Worm (Caenorhabditis elegans) whole organism, L1 larva: ENCODE results near the gene ttr-29.

Source experiments
- Y116A8C.19 ChIP-seq: sonication (generic microtip); optimal IDR thresholded peaks from 2 replicates; lab custom pipeline; 2016; ENCODE audit warnings: missing compliant biosample characterization, missing genetic modification characterization, borderline replicate concordance
- aha-1 ChIP-seq: fragments of 150-350 bp; optimal IDR thresholded peaks from 2 replicates; lab custom pipeline; 2014; ENCODE audit warnings: missing biosample characterization, missing genetic modification characterization
- alr-1 ChIP-seq: fragments of 200-800 bp; sonication (Bioruptor generic); optimal IDR thresholded peaks from 2 replicates; lab custom pipeline; 2018; ENCODE audit warnings: borderline replicate concordance, mild to moderate bottlenecking, missing genetic modification characterization, missing compliant biosample characterization
- aly-2 ChIP-seq: fragments of 150-350 bp; optimal IDR thresholded peaks from 2 replicates; lab custom pipeline; 2014; ENCODE audit warnings: missing biosample characterization, missing genetic modification characterization
- ceh-8 ChIP-seq: fragments of 200-800 bp; sonication (Bioruptor generic); optimal IDR thresholded peaks from 2 replicates; lab custom pipeline; 2018; ENCODE audit warnings: mild to moderate bottlenecking, missing genetic modification characterization, moderate library complexity, missing compliant biosample characterization
- ceh-82 ChIP-seq, 3 experiments: fragments of 150-350 bp in 1 of 3; sonication (generic microtip) in 2 of 3; optimal IDR thresholded peaks; 2 replicates each; lab custom pipeline; 2014 to 2017; ENCODE audit warnings: missing biosample characterization in 3 of 3, missing genetic modification characterization in 3 of 3
- ces-1 ChIP-seq: fragments of 150-350 bp; optimal IDR thresholded peaks from 2 replicates; lab custom pipeline; 2014; ENCODE audit warnings: missing biosample characterization, missing genetic modification reagents, missing genetic modification characterization
- dsc-1 ChIP-seq: sonication (generic microtip); optimal IDR thresholded peaks from 2 replicates; lab custom pipeline; 2016; ENCODE audit warnings: mild to moderate bottlenecking, missing genetic modification characterization, missing compliant biosample characterization
- efl-1 ChIP-seq, 4 experiments: fragments of 150-350 bp; optimal IDR thresholded peaks in 3 of 4; peaks in 1 of 4; 1 replicate in 1 of 4; 2 replicates in 3 of 4; lab custom pipeline; 2014; ENCODE audit warnings: missing biosample characterization in 2 of 4, missing genetic modification characterization in 2 of 4, missing genetic modification reagents in 2 of 4
- egl-27 ChIP-seq, 2 experiments: fragments of 150-350 bp in 1 of 2; sonication (generic microtip); optimal IDR thresholded peaks; 3 replicates each; lab custom pipeline; 2017 to 2018; ENCODE audit warnings: missing biosample characterization in 2 of 2, missing genetic modification characterization in 2 of 2, missing genetic modification reagents in 2 of 2
- elt-2 ChIP-seq: sonication (generic microtip); optimal IDR thresholded peaks from 2 replicates; lab custom pipeline; 2016; ENCODE audit warnings: missing genetic modification characterization, mild to moderate bottlenecking, inconsistent platforms, missing compliant biosample characterization, missing genetic modification reagents
- elt-3 ChIP-seq, 6 experiments: fragments of 150-350 bp in 1 of 6; sonication (generic microtip); optimal IDR thresholded peaks; 2 replicates each; lab custom pipeline; 2017 to 2018; ENCODE audit warnings: missing biosample characterization in 6 of 6, missing genetic modification characterization in 6 of 6, inconsistent platforms in 1 of 6
- fkh-10 ChIP-seq: sonication (generic microtip); optimal IDR thresholded peaks from 2 replicates; lab custom pipeline; 2017; ENCODE audit warnings: missing biosample characterization, missing genetic modification reagents, missing genetic modification characterization
- irx-1 ChIP-seq: sonication (generic microtip); optimal IDR thresholded peaks from 2 replicates; lab custom pipeline; 2016; ENCODE audit warnings: missing genetic modification characterization, missing compliant biosample characterization
- lin-13 ChIP-seq: fragments of 150-350 bp; optimal IDR thresholded peaks from 2 replicates; lab custom pipeline; 2014; ENCODE audit warnings: missing biosample characterization, missing genetic modification reagents, missing genetic modification characterization
- lin-35 ChIP-seq, 2 experiments: fragments of 150-350 bp; optimal IDR thresholded peaks; 2 replicates each; lab custom pipeline; 2014; ENCODE audit warnings: missing biosample characterization in 2 of 2, missing genetic modification characterization in 2 of 2, missing genetic modification reagents in 2 of 2
- lin-39 ChIP-seq: fragments of 150-350 bp; optimal IDR thresholded peaks from 2 replicates; lab custom pipeline; 2014; ENCODE audit warnings: missing biosample characterization, missing genetic modification reagents, missing genetic modification characterization
- lir-3 ChIP-seq: sonication (generic microtip); optimal IDR thresholded peaks from 2 replicates; lab custom pipeline; 2016; ENCODE audit warnings: mild to moderate bottlenecking, missing genetic modification characterization, moderate library complexity, missing compliant biosample characterization; ENCODE audit not compliant: poor library complexity
- mab-9 ChIP-seq: fragments of 200-800 bp; sonication (Bioruptor generic); IDR thresholded peaks from 2 replicates; pipeline ENCODE4 v1.3.6; 2022; ENCODE audit warnings: missing genetic modification reagents, missing genetic modification characterization, missing compliant biosample characterization
- mef-2 ChIP-seq: fragments of 150-350 bp; optimal IDR thresholded peaks from 2 replicates; lab custom pipeline; 2014; ENCODE audit warnings: missing biosample characterization, missing genetic modification characterization
- nhr-20 ChIP-seq: sonication (generic microtip); optimal IDR thresholded peaks from 2 replicates; lab custom pipeline; 2016; ENCODE audit warnings: mild to moderate bottlenecking, missing genetic modification characterization, missing compliant biosample characterization
- nhr-47 ChIP-seq: sonication (generic microtip); optimal IDR thresholded peaks from 2 replicates; lab custom pipeline; 2016; ENCODE audit warnings: mild to moderate bottlenecking, missing genetic modification characterization, moderate library complexity, missing compliant biosample characterization
- nhr-71 ChIP-seq: sonication (generic microtip); optimal IDR thresholded peaks from 2 replicates; lab custom pipeline; 2016; ENCODE audit warnings: mild to moderate bottlenecking, missing genetic modification characterization, moderate library complexity, missing compliant biosample characterization
- nhr-77 ChIP-seq: fragments of 150-350 bp; optimal IDR thresholded peaks from 2 replicates; lab custom pipeline; 2014; ENCODE audit warnings: missing biosample characterization, missing genetic modification characterization
- nhr-85 ChIP-seq: sonication (generic microtip); peaks from one replicate; lab custom pipeline; 2016; ENCODE audit warnings: missing genetic modification characterization, inconsistent platforms, missing compliant biosample characterization
- nhr-90 ChIP-seq: sonication (generic microtip); optimal IDR thresholded peaks from 2 replicates; lab custom pipeline; 2016; ENCODE audit warnings: mild to moderate bottlenecking, missing genetic modification characterization, missing compliant biosample characterization; ENCODE audit not compliant: poor library complexity
- pag-3 ChIP-seq: sonication (generic microtip); optimal IDR thresholded peaks from 2 replicates; lab custom pipeline; 2017; ENCODE audit warnings: missing genetic modification characterization, mild to moderate bottlenecking, missing compliant biosample characterization, antibody characterized with exemption, borderline replicate concordance; ENCODE audit not compliant: insufficient read depth
- rnt-1 ChIP-seq: sonication (generic microtip); optimal IDR thresholded peaks from 2 replicates; lab custom pipeline; 2016; ENCODE audit warnings: mild to moderate bottlenecking, missing genetic modification characterization, moderate library complexity, missing compliant biosample characterization
- snpc-4 ChIP-seq: fragments of 150-350 bp; optimal IDR thresholded peaks from 2 replicates; lab custom pipeline; 2014; ENCODE audit warnings: missing biosample characterization, missing genetic modification characterization
- sup-37 ChIP-seq: fragments of 200-800 bp; sonication (Bioruptor generic); optimal IDR thresholded peaks from 2 replicates; lab custom pipeline; 2018; ENCODE audit warnings: mild to moderate bottlenecking, missing genetic modification characterization, missing compliant biosample characterization
- tbx-2 ChIP-seq: sonication (generic microtip); optimal IDR thresholded peaks from 2 replicates; lab custom pipeline; 2016; ENCODE audit warnings: missing genetic modification characterization, missing compliant biosample characterization
- unc-30 ChIP-seq: sonication (generic microtip); optimal IDR thresholded peaks from 2 replicates; lab custom pipeline; 2017; ENCODE audit warnings: missing biosample characterization, missing genetic modification characterization
- unc-86 ChIP-seq: sonication (generic microtip); optimal IDR thresholded peaks from 2 replicates; lab custom pipeline; 2016; ENCODE audit warnings: missing genetic modification characterization, missing compliant biosample characterization
- zip-4 ChIP-seq: fragments of 200-800 bp; sonication (Bioruptor generic); optimal IDR thresholded peaks from 2 replicates; lab custom pipeline; 2018; ENCODE audit warnings: mild to moderate bottlenecking, missing genetic modification characterization, moderate library complexity, missing compliant biosample characterization
- ztf-4 ChIP-seq: fragments of 150-350 bp; optimal IDR thresholded peaks from 2 replicates; lab custom pipeline; 2014; ENCODE audit warnings: missing biosample characterization, missing genetic modification characterization

The ttr-29 gene

ce11 chrV:12943399-12943798 lies 36.8 kb upstream of the ttr-29 start:
- TF ChIP-seq pag-3 (tag; lab: Kevin White, UChicago), result no peak
- no peak for TF ChIP-seq egl-27 (tag; optimal IDR thresholded peaks at IDR 0.05; lab: Kevin White, UChicago)
- no peak for TF ChIP-seq elt-3 (tag; optimal IDR thresholded peaks at IDR 0.05; lab: Kevin White, UChicago)
- no peak for TF ChIP-seq lir-3 (tag; lab: Kevin White, UChicago)
- no peak for TF ChIP-seq ces-1 (GFP tag; lab: Kevin White, UChicago)
- TF ChIP-seq lin-39 (tag; lab: Kevin White, UChicago), result no peak
- TF ChIP-seq mef-2 (tag; lab: Kevin White, UChicago), result no peak
- no peak for TF ChIP-seq fkh-10
- TF ChIP-seq Y116A8C.19 (tag; lab: Kevin White, UChicago), result no peak
- TF ChIP-seq ztf-4, result no peak
- TF ChIP-seq snpc-4 (tag; lab: Kevin White, UChicago), result no peak
- no peak for TF ChIP-seq rnt-1
- no peak for TF ChIP-seq nhr-90 (tag; lab: Kevin White, UChicago)
- no peak for TF ChIP-seq unc-86
- no peak for TF ChIP-seq irx-1
- no peak for TF ChIP-seq nhr-77

- TF ChIP-seq aha-1 (tag; lab: Kevin White, UChicago), result no peak
- no peak for TF ChIP-seq irx-1
- TF ChIP-seq elt-2 (tag; lab: Kevin White, UChicago), result peak; percentile 88
- TF ChIP-seq efl-1 (optimal IDR thresholded peaks at IDR 0.05; lab: Kevin White, UChicago), result no peak
- peak in 1 of 2 experiments; percentile 46 for TF ChIP-seq efl-1 (GFP tag; optimal IDR thresholded peaks at IDR 0.05 in 1 of 2; lab: Kevin White, UChicago)
- no peak for TF ChIP-seq sup-37 (GFP tag; lab: Kevin White, UChicago)
- TF ChIP-seq nhr-20 (tag; lab: Kevin White, UChicago), result peak; percentile 8
- TF ChIP-seq aly-2 (tag; lab: Kevin White, UChicago), result no peak
- no peak for TF ChIP-seq nhr-85
- TF ChIP-seq tbx-2 (tag; lab: Kevin White, UChicago), result no peak
- TF ChIP-seq alr-1 (tag; lab: Kevin White, UChicago), result no peak
- peak in 1 of 2 experiments; percentile 22 for TF ChIP-seq lin-35 (GFP tag; optimal IDR thresholded peaks at IDR 0.05; lab: Kevin White, UChicago)
- TF ChIP-seq ceh-82 (tag; optimal IDR thresholded peaks at IDR 0.05; lab: Kevin White, UChicago), result no peak
- no peak for TF ChIP-seq lin-13 (GFP tag; lab: Kevin White, UChicago)
- TF ChIP-seq nhr-71 (tag; lab: Kevin White, UChicago), result no peak
- no peak for TF ChIP-seq zip-4 (GFP tag; lab: Kevin White, UChicago)
These were observed 35.3 kb upstream of the ttr-29 start, which contains the start of gene T16G1.4 for ce11 chrV:12941797-12942474. Gene T16G1.4, minus strand, starts transcription at chrV:12941847.

DNA sequence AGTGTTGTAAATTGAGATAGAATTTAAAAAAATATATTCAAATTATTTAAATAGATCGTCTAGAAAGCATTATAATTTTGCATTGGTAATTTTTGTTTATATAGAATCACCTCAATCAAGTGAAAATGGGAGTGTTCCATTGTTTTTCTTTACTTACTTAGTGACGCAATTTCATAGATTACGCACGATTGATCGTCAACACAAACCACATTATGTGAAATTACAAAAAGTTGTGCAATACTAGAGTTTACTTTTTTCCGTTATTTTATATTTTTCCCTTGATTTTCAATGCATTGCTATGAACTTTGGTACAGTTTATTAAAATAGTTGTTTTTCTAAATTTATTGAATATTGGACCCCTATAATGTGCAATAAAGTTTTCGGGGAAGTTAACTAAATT lies 32.8 kb upstream of the ttr-29 start, which contains the start of gene T16G1.5:
T16G1.5 (minus strand) TSS at position 119 of the 400 bp plus-strand sequence.
- TF ChIP-seq unc-30 (tag; lab: Kevin White, UChicago) (no peak), ceh-8 (GFP tag; lab: Kevin White, UChicago) (no peak), efl-1 (optimal IDR thresholded peaks at IDR 0.05; lab: Kevin White, UChicago) (no peak), efl-1 (GFP tag; optimal IDR thresholded peaks at IDR 0.05 in 1 of 2; lab: Kevin White, UChicago) (peak in 1 of 2 experiments; percentile 41), irx-1 (no peak), mab-9 (GFP tag; lab: Robert Waterston, UW) (no peak), dsc-1 (no peak), lir-3 (tag; lab: Kevin White, UChicago) (no peak), lin-39 (tag; lab: Kevin White, UChicago) (no peak), nhr-47 (tag; lab: Kevin White, UChicago) (no peak)
